Fruit fly (Drosophila melanogaster): ENCODE results near the gene IP3K2.

DNA sequence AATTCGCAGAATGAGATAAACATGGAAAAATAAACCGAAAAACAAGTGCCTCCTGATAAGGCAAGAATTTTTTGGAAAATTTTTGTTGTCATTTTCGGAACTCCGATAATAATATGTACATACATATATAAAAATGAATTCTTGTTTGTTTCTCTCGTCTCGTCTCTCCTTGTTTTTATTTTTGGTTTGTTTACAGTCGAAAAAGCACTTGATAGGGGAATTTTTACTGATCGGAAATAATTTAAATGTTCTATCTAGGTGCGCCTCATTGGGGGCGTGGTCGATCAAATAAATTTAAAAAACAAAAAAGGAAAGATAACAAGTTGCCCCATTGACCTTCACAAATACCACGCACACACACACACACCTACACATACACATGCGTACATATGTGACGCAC, 20.7 kb upstream of the IP3K2 start:
- no peak for TF ChIP-seq CTCF (optimal IDR thresholded peaks at IDR 0.05)
- no peak for TF ChIP-seq CG8478 (optimal IDR thresholded peaks at IDR 0.05)

All from S2 (cell line).